Fruit fly (Drosophila melanogaster) whole organism, prepupa: Measurements from ENCODE around the gene fz2.

Experiments used
- CG11294 ChIP-seq: fragments of 200-800 bp; sonication (Bioruptor generic); IDR thresholded peaks from 2 replicates; pipeline ENCODE4 v1.3.6; 2022; ENCODE audit warnings: missing biosample characterization, missing genetic modification characterization
- CG11762 ChIP-seq: fragments of 200-800 bp; sonication (Bioruptor generic); optimal IDR thresholded peaks from 3 replicates; lab custom pipeline; 2016; ENCODE audit warnings: missing biosample characterization, missing genetic modification characterization; ENCODE audit not compliant: insufficient read depth
- CG1621 ChIP-seq: fragments of 200-800 bp; sonication (Bioruptor generic); optimal IDR thresholded peaks from 3 replicates; lab custom pipeline; 2018; ENCODE audit warnings: missing biosample characterization, mild to moderate bottlenecking, missing genetic modification characterization
- CG16779 ChIP-seq: fragments of 200-800 bp; sonication (Bioruptor generic); optimal IDR thresholded peaks from 3 replicates; lab custom pipeline; 2017; ENCODE audit warnings: missing biosample characterization, mild to moderate bottlenecking, missing genetic modification characterization
- CG3032 ChIP-seq: fragments of 200-800 bp; optimal IDR thresholded peaks from 2 replicates; lab custom pipeline; 2019; ENCODE audit warnings: missing biosample characterization, mild to moderate bottlenecking, missing genetic modification characterization, moderate library complexity
- CG32006 ChIP-seq: fragments of 200-800 bp; sonication (Bioruptor generic); optimal IDR thresholded peaks from 3 replicates; lab custom pipeline; 2017; ENCODE audit warnings: missing biosample characterization, mild to moderate bottlenecking, missing genetic modification characterization
- CG34406 ChIP-seq: fragments of 200-800 bp; sonication (Bioruptor generic); optimal IDR thresholded peaks from 3 replicates; lab custom pipeline; 2016; ENCODE audit warnings: missing biosample characterization, missing genetic modification characterization
- CG3919 ChIP-seq: fragments of 200-800 bp; sonication (Bioruptor generic); optimal IDR thresholded peaks from 3 replicates; lab custom pipeline; 2016; ENCODE audit warnings: missing biosample characterization, missing genetic modification characterization
- CG4318 ChIP-seq: fragments of 200-800 bp; sonication (Bioruptor generic); optimal IDR thresholded peaks from 3 replicates; lab custom pipeline; 2017; ENCODE audit warnings: missing biosample characterization, mild to moderate bottlenecking, missing genetic modification characterization
- CG6792 ChIP-seq: fragments of 200-800 bp; sonication (Bioruptor generic); optimal IDR thresholded peaks from 3 replicates; lab custom pipeline; 2016; ENCODE audit warnings: missing biosample characterization, missing genetic modification characterization
- CG6808 ChIP-seq: fragments of 200-800 bp; sonication (Bioruptor generic); optimal IDR thresholded peaks from 3 replicates; lab custom pipeline; 2017; ENCODE audit warnings: missing biosample characterization, missing genetic modification characterization, mild to moderate bottlenecking, moderate library complexity, missing genetic modification reagents
- CG8119 ChIP-seq: fragments of 200-800 bp; sonication (Bioruptor generic); IDR thresholded peaks from 3 replicates; pipeline ENCODE4 v1.3.6; 2022; ENCODE audit warnings: missing biosample characterization, missing genetic modification characterization
- CG8319 ChIP-seq: fragments of 200-800 bp; sonication (Bioruptor generic); optimal IDR thresholded peaks from 3 replicates; lab custom pipeline; 2016; ENCODE audit warnings: missing biosample characterization, missing genetic modification characterization
- CG8632 ChIP-seq: fragments of 200-800 bp; sonication (Bioruptor generic); optimal IDR thresholded peaks from 3 replicates; lab custom pipeline; 2016; ENCODE audit warnings: missing biosample characterization, missing genetic modification characterization
- Eip75B ChIP-seq: fragments of 200-800 bp; sonication (Bioruptor generic); optimal IDR thresholded peaks from 3 replicates; lab custom pipeline; 2016; ENCODE audit warnings: missing biosample characterization, missing genetic modification characterization
- Eip78C ChIP-seq: fragments of 200-800 bp; sonication (Bioruptor generic); peaks from one replicate; lab custom pipeline; 2016; ENCODE audit warnings: missing biosample characterization, missing genetic modification characterization
- Eip93F ChIP-seq: fragments of 200-800 bp; sonication (Bioruptor generic); optimal IDR thresholded peaks from 2 replicates; lab custom pipeline; 2016; ENCODE audit warnings: missing biosample characterization, mild to moderate bottlenecking, missing genetic modification characterization
- Ets96B ChIP-seq: fragments of 200-800 bp; optimal IDR thresholded peaks from 2 replicates; lab custom pipeline; 2019; ENCODE audit warnings: missing biosample characterization, mild to moderate bottlenecking, missing genetic modification characterization, moderate library complexity
- Gug ChIP-seq: fragments of 200-800 bp; sonication (Bioruptor generic); IDR thresholded peaks from 2 replicates; pipeline ENCODE4 v1.3.6; 2022; ENCODE audit warnings: missing biosample characterization, missing genetic modification characterization
- Hr39 ChIP-seq: fragments of 200-800 bp; sonication (Bioruptor generic); optimal IDR thresholded peaks from 2 replicates; lab custom pipeline; 2016; ENCODE audit warnings: missing biosample characterization, missing genetic modification characterization
- Hr4 ChIP-seq: fragments of 200-800 bp; sonication (Bioruptor generic); optimal IDR thresholded peaks from 3 replicates; lab custom pipeline; 2016; ENCODE audit warnings: missing biosample characterization, missing genetic modification characterization
- Lpt ChIP-seq: fragments of 200-800 bp; sonication (Bioruptor generic); optimal IDR thresholded peaks from 3 replicates; lab custom pipeline; 2016; ENCODE audit warnings: missing biosample characterization, missing genetic modification characterization
- Met ChIP-seq: fragments of 200-800 bp; sonication (Bioruptor generic); optimal IDR thresholded peaks from 3 replicates; lab custom pipeline; 2016; ENCODE audit warnings: missing biosample characterization, missing genetic modification characterization
- OdsH ChIP-seq: fragments of 200-800 bp; sonication (Bioruptor generic); optimal IDR thresholded peaks from 3 replicates; lab custom pipeline; 2016; ENCODE audit warnings: missing biosample characterization, missing genetic modification characterization
- Sox102F ChIP-seq: fragments of 200-800 bp; sonication (Bioruptor generic); optimal IDR thresholded peaks from 2 replicates; lab custom pipeline; 2016; ENCODE audit warnings: missing biosample characterization, mild to moderate bottlenecking, missing genetic modification characterization
- Sox15 ChIP-seq: fragments of 200-800 bp; sonication (Bioruptor generic); optimal IDR thresholded peaks from 3 replicates; lab custom pipeline; 2016; ENCODE audit warnings: missing biosample characterization, missing genetic modification characterization
- achi ChIP-seq: fragments of 200-800 bp; sonication (Bioruptor generic); optimal IDR thresholded peaks from 3 replicates; lab custom pipeline; 2016; ENCODE audit warnings: missing biosample characterization, missing genetic modification characterization
- dsx ChIP-seq: fragments of 200-800 bp; optimal IDR thresholded peaks from 3 replicates; lab custom pipeline; 2019; ENCODE audit warnings: missing biosample characterization, mild to moderate bottlenecking, missing genetic modification characterization, moderate library complexity; ENCODE audit not compliant: poor library complexity, severe bottlenecking
- eg ChIP-seq: fragments of 200-800 bp; sonication (Bioruptor generic); IDR thresholded peaks from 3 replicates; pipeline ENCODE4 v1.3.6; 2022; ENCODE audit warnings: missing biosample characterization, missing genetic modification characterization
- fd59A ChIP-seq: fragments of 200-800 bp; sonication (Bioruptor generic); optimal IDR thresholded peaks from 2 replicates; lab custom pipeline; 2017; ENCODE audit warnings: missing biosample characterization, mild to moderate bottlenecking, missing genetic modification characterization, missing genetic modification reagents
- fkh ChIP-seq: fragments of 200-800 bp; sonication (Bioruptor generic); optimal IDR thresholded peaks from 3 replicates; lab custom pipeline; 2017; ENCODE audit warnings: missing biosample characterization, mild to moderate bottlenecking, missing genetic modification characterization, moderate library complexity
- lz ChIP-seq: fragments of 200-800 bp; sonication (Bioruptor generic); optimal IDR thresholded peaks from 3 replicates; lab custom pipeline; 2016; ENCODE audit warnings: missing biosample characterization, missing genetic modification characterization
- pdm3 ChIP-seq: fragments of 200-800 bp; sonication (Bioruptor generic); optimal IDR thresholded peaks from 3 replicates; lab custom pipeline; 2016; ENCODE audit warnings: missing biosample characterization, missing genetic modification characterization
- salr ChIP-seq, 2 experiments: fragments of 200-800 bp; sonication (Bioruptor generic); optimal IDR thresholded peaks; 3 replicates each; lab custom pipeline; 2016 to 2018; ENCODE audit warnings: missing biosample characterization in 2 of 2, missing genetic modification characterization in 2 of 2, mild to moderate bottlenecking in 1 of 2
- spab ChIP-seq: fragments of 200-800 bp; sonication (Bioruptor generic); optimal IDR thresholded peaks from 2 replicates; lab custom pipeline; 2017; ENCODE audit warnings: missing biosample characterization, mild to moderate bottlenecking, missing genetic modification characterization, missing genetic modification reagents
- ss ChIP-seq, 2 experiments: fragments of 200-800 bp; sonication (Bioruptor generic); optimal IDR thresholded peaks; 2 replicates in 1 of 2; 3 replicates in 1 of 2; lab custom pipeline; 2017 to 2018; ENCODE audit warnings: mild to moderate bottlenecking in 2 of 2, missing biosample characterization in 2 of 2, missing genetic modification characterization in 2 of 2, moderate library complexity in 1 of 2
- svp ChIP-seq: fragments of 200-800 bp; sonication (Bioruptor generic); peaks from one replicate; lab custom pipeline; 2016; ENCODE audit warnings: missing biosample characterization, missing genetic modification characterization
- vri ChIP-seq: fragments of 200-800 bp; sonication (Bioruptor generic); optimal IDR thresholded peaks from 3 replicates; lab custom pipeline; 2016; ENCODE audit warnings: missing biosample characterization, mild to moderate bottlenecking, missing genetic modification characterization

Gene fz2

DNA sequence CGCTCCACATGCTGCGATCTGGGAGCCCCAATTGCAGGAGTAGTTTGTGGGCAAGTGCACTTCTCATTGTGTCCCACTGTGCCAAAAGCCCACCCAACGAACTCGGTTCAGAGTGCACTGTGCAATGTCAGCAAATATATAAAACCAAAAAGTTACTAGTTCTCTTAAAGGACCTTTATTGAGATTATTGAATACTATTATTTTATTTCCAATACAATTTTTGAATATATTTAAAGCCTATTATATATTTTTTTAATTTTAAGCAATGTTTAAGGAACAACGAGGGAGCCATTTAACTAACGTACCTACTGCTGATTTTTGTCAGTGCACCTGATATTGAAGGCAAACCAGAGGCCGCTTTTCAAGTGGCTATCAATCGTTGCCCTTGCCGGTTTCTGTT lies 47.7 kb downstream of the fz2 start:
- TF ChIP-seq spab (GFP tag; lab: Kevin White, UChicago): no peak
- TF ChIP-seq Eip75B (GFP tag; lab: Kevin White, UChicago): no peak
- peak; percentile 21 for TF ChIP-seq CG32006 (GFP tag; lab: Kevin White, UChicago)
- TF ChIP-seq CG34406 (GFP tag; lab: Kevin White, UChicago): no peak
- no peak for TF ChIP-seq CG8632 (GFP tag; lab: Kevin White, UChicago)
- no peak for TF ChIP-seq achi (GFP tag; lab: Kevin White, UChicago)
- TF ChIP-seq Sox102F (GFP tag; lab: Kevin White, UChicago): no peak
- no peak for TF ChIP-seq Lpt (GFP tag; lab: Kevin White, UChicago)
- no peak for TF ChIP-seq CG11294
- no peak for TF ChIP-seq CG11762
- TF ChIP-seq lz (GFP tag; lab: Kevin White, UChicago): no peak
- TF ChIP-seq CG4318 (GFP tag; lab: Kevin White, UChicago): no peak
- peak; percentile 42 for TF ChIP-seq Eip78C (GFP tag; lab: Kevin White, UChicago)
- TF ChIP-seq fd59A: no peak
- no peak for TF ChIP-seq CG6792 (GFP tag; lab: Kevin White, UChicago)
- TF ChIP-seq Met (GFP tag; lab: Kevin White, UChicago): no peak
- TF ChIP-seq CG8119 (GFP tag; lab: Robert Waterston, UW): 0 out of 3 replicates have a peak, but pooled peaks have one; percentile 18
- no peak for TF ChIP-seq pdm3 (GFP tag; lab: Kevin White, UChicago)
- no peak for TF ChIP-seq vri (GFP tag; lab: Kevin White, UChicago)
- TF ChIP-seq CG1621 (tag; lab: Kevin White, UChicago): no peak
- TF ChIP-seq eg (GFP tag; lab: Robert Waterston, UW): no peak
- TF ChIP-seq Gug (GFP tag; lab: Robert Waterston, UW): no peak
- TF ChIP-seq Hr4 (GFP tag; lab: Kevin White, UChicago): no peak
- TF ChIP-seq CG3919: no peak
- TF ChIP-seq Hr39 (GFP tag; lab: Kevin White, UChicago): no peak
- TF ChIP-seq svp: no peak
- TF ChIP-seq Eip93F (GFP tag; lab: Kevin White, UChicago): no peak
- TF ChIP-seq salr (GFP tag; optimal IDR thresholded peaks at IDR 0.05; lab: Kevin White, UChicago): no peak
- TF ChIP-seq CG16779 (tag; lab: Kevin White, UChicago): no peak
- TF ChIP-seq ss (GFP tag; optimal IDR thresholded peaks at IDR 0.05; lab: Kevin White, UChicago): no peak
- TF ChIP-seq Ets96B (tag; lab: Kevin White, UChicago): no peak
- peak; percentile 7 for TF ChIP-seq OdsH (GFP tag; lab: Kevin White, UChicago)
- no peak for TF ChIP-seq CG6808
- no peak for TF ChIP-seq CG8319 (GFP tag; lab: Kevin White, UChicago)
- TF ChIP-seq, all 60 proteins: peak for 4

DNA sequence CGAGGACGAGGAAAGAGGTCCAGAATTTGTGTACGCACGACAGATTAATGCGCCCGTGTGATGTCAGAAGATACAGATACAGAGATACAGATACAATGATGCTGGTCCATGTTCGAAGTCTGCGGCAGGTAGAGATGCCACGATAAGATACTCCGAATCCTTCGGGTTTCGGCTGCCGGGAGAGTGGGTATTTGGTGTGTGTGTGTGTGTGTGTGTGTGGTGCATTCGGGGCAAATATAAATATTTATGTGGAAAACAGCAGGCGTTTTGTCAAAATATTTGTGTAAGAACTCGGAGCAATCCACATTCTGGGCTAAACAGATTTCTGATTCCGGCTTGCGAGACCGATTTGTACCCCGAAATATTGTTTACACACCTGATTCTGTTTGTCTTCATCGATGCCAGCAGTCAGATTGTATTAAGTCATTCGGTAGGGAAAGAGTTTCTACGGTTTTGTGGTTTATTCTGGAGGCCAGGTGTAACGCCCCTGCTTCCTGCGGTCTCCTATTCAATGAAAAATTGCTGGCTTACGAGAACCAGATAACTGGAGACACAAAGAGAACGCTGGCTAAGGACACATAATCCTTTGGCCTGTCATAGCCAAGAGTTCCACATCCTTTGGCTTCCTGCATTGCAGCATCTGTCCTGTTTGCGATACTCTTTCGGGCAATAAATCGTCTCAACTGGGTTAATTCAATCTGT lies 51.0 kb downstream of the fz2 start:
- TF ChIP-seq Sox15 (GFP tag; lab: Kevin White, UChicago): no peak
- peak; percentile 60 for TF ChIP-seq fkh
- no peak for TF ChIP-seq fd59A
- TF ChIP-seq Eip93F (GFP tag; lab: Kevin White, UChicago): no peak
- no peak for TF ChIP-seq CG11762
- no peak for TF ChIP-seq eg (GFP tag; lab: Robert Waterston, UW)
- TF ChIP-seq CG3919: no peak
- TF ChIP-seq CG3032 (tag; lab: Kevin White, UChicago): no peak
- peak; percentile 67 for TF ChIP-seq svp
- TF ChIP-seq dsx (GFP tag; lab: Kevin White, UChicago): peak; percentile 56
- TF ChIP-seq CG8119 (GFP tag; lab: Robert Waterston, UW): no peak
- TF ChIP-seq CG11294: no peak
